Worm (Caenorhabditis elegans) whole organism, midembryonic: ENCODE results near the gene gck-3.

ENCODE experiments used
- ref-1 ChIP-seq: fragments of 200-800 bp; sonication (Bioruptor generic); conservative IDR thresholded peaks from 2 replicates; pipeline ENCODE4 v1.3.6; 2022; ENCODE audit warnings: missing genetic modification reagents, missing genetic modification characterization, missing compliant biosample characterization
- ztf-29 ChIP-seq: fragments of 200-800 bp; sonication (Bioruptor generic); IDR thresholded peaks from 2 replicates; pipeline ENCODE4 v1.3.6; 2022; ENCODE audit warnings: missing genetic modification reagents, missing genetic modification characterization, missing compliant biosample characterization

ce11 chrV:17905765-17906164, 60.9 kb downstream of the gck-3 start:
- TF ChIP-seq ztf-29 (GFP tag; lab: Robert Waterston, UW): no peak
- no peak for TF ChIP-seq ref-1 (GFP tag; lab: Robert Waterston, UW)
